Worm (Caenorhabditis elegans) whole organism, young adult: ENCODE measurements around the gene C03B1.7.

Experiments
- F52B5.7 ChIP-seq: sonication (generic microtip); optimal IDR thresholded peaks from 2 replicates; lab custom pipeline; 2016; ENCODE audit warnings: mild to moderate bottlenecking, missing genetic modification characterization, missing compliant biosample characterization
- attf-6 ChIP-seq: fragments of 200-800 bp; sonication (Bioruptor generic); IDR thresholded peaks from 2 replicates; pipeline ENCODE4 v1.3.6; 2022; ENCODE audit warnings: missing genetic modification reagents, missing genetic modification characterization, missing compliant biosample characterization
- die-1 ChIP-seq: sonication (generic microtip); optimal IDR thresholded peaks from 2 replicates; lab custom pipeline; 2016; ENCODE audit warnings: missing genotype, mild to moderate bottlenecking, missing genetic modification characterization, missing compliant biosample characterization
- ets-4 ChIP-seq: fragments of 200-800 bp; sonication (Bioruptor generic); optimal IDR thresholded peaks from 2 replicates; lab custom pipeline; 2018; ENCODE audit warnings: mild to moderate bottlenecking, missing genetic modification characterization, missing compliant biosample characterization
- nhr-179 ChIP-seq: sonication (generic microtip); optimal IDR thresholded peaks from 2 replicates; lab custom pipeline; 2016; ENCODE audit warnings: mild to moderate bottlenecking, missing genetic modification characterization, missing compliant biosample characterization
- unc-130 ChIP-seq: sonication (generic microtip); optimal IDR thresholded peaks from 2 replicates; lab custom pipeline; 2016; ENCODE audit warnings: missing genetic modification reagents, missing genetic modification characterization, missing compliant biosample characterization

- TF ChIP-seq ets-4 (GFP tag; lab: Kevin White, UChicago) (no peak), nhr-179 (tag; lab: Kevin White, UChicago) (no peak), unc-130 (no peak), attf-6 (GFP tag; lab: Robert Waterston, UW) (no peak), die-1 (tag; lab: Kevin White, UChicago) (no peak), F52B5.7 (tag; lab: Kevin White, UChicago) (no peak)
Measured at ce11 chrX:6377634-6378288, 36.1 kb downstream of the C03B1.7 start, which contains the start of gene lmp-1.
